Fruit fly (Drosophila melanogaster) whole organism, embryonic: Measurements from ENCODE around the gene Atpalpha.

ENCODE experiments used
- Aef1 ChIP-seq: fragments of 200-800 bp; sonication (Bioruptor generic); IDR thresholded peaks from 3 replicates; pipeline ENCODE4 v1.3.6; 2022; ENCODE audit warnings: missing biosample characterization, missing genetic modification characterization
- Atf6 ChIP-seq: fragments of 200-800 bp; sonication (Bioruptor generic); IDR thresholded peaks from 2 replicates; pipeline ENCODE4 v1.3.6; 2022; ENCODE audit warnings: missing biosample characterization, missing genetic modification characterization
- CG10431 ChIP-seq: fragments of 200-800 bp; sonication (Bioruptor generic); optimal IDR thresholded peaks from 3 replicates; lab custom pipeline; 2018; ENCODE audit warnings: missing biosample characterization, mild to moderate bottlenecking, missing genetic modification characterization
- CG12236 ChIP-seq: fragments of 200-800 bp; sonication (Bioruptor generic); optimal IDR thresholded peaks from 2 replicates; lab custom pipeline; 2016; ENCODE audit warnings: missing biosample characterization, missing genetic modification characterization
- CG15514 ChIP-seq: fragments of 200-800 bp; sonication (Bioruptor generic); optimal IDR thresholded peaks from 3 replicates; lab custom pipeline; 2017; ENCODE audit warnings: missing biosample characterization, missing genetic modification characterization, mild to moderate bottlenecking, moderate library complexity, missing genetic modification reagents
- CG1602 ChIP-seq: fragments of 200-800 bp; sonication (Bioruptor generic); optimal IDR thresholded peaks from 3 replicates; lab custom pipeline; 2016; ENCODE audit warnings: missing biosample characterization, missing genetic modification characterization
- CG16815 ChIP-seq: fragments of 200-800 bp; sonication (Bioruptor generic); optimal IDR thresholded peaks from 3 replicates; lab custom pipeline; 2017; ENCODE audit warnings: missing biosample characterization, mild to moderate bottlenecking, missing genetic modification characterization
- CG17186 ChIP-seq: fragments of 200-800 bp; sonication (Bioruptor generic); optimal IDR thresholded peaks from 3 replicates; lab custom pipeline; 2017; ENCODE audit warnings: missing biosample characterization, missing genetic modification reagents, missing genetic modification characterization
- CG17912 ChIP-seq: fragments of 200-800 bp; sonication (Bioruptor generic); optimal IDR thresholded peaks from 2 replicates; lab custom pipeline; 2018; ENCODE audit warnings: missing biosample characterization, mild to moderate bottlenecking, missing genetic modification characterization
- CG18764 ChIP-seq: fragments of 200-800 bp; sonication (Bioruptor generic); optimal IDR thresholded peaks from 3 replicates; lab custom pipeline; 2016; ENCODE audit warnings: missing biosample characterization, missing genetic modification characterization
- CG2129 ChIP-seq: fragments of 200-800 bp; sonication (Bioruptor generic); IDR thresholded peaks from 2 replicates; pipeline ENCODE4 v1.3.6; 2022; ENCODE audit warnings: missing biosample characterization, missing genetic modification characterization; ENCODE audit not compliant: partially characterized antibody
- CG2875 ChIP-seq: fragments of 200-800 bp; sonication (Bioruptor generic); optimal IDR thresholded peaks from 2 replicates; lab custom pipeline; 2017; ENCODE audit warnings: missing biosample characterization, mild to moderate bottlenecking, missing genetic modification characterization, missing genetic modification reagents
- CG32532 ChIP-seq: fragments of 200-800 bp; sonication (Bioruptor generic); IDR thresholded peaks from 2 replicates; pipeline ENCODE4 v1.3.6; 2022; ENCODE audit warnings: missing biosample characterization, missing genetic modification characterization
- CG3995 ChIP-seq: fragments of 200-800 bp; sonication (Bioruptor generic); optimal IDR thresholded peaks from 3 replicates; lab custom pipeline; 2016; ENCODE audit warnings: missing biosample characterization, missing genetic modification characterization
- CG4404 ChIP-seq: fragments of 200-800 bp; sonication (Bioruptor generic); IDR thresholded peaks from 2 replicates; pipeline ENCODE4 v1.3.6; 2022; ENCODE audit warnings: missing biosample characterization, missing genetic modification characterization
- CG4707 ChIP-seq: fragments of 200-800 bp; sonication (Bioruptor generic); optimal IDR thresholded peaks from 2 replicates; lab custom pipeline; 2018; ENCODE audit warnings: missing biosample characterization, mild to moderate bottlenecking, missing genetic modification characterization, moderate library complexity
- CG4730 ChIP-seq: fragments of 200-800 bp; sonication (Bioruptor generic); IDR thresholded peaks from 2 replicates; pipeline ENCODE4 v1.3.6; 2022; ENCODE audit warnings: missing biosample characterization, missing genetic modification characterization
- CG6854 ChIP-seq: fragments of 200-800 bp; sonication (Bioruptor generic); optimal IDR thresholded peaks from 3 replicates; lab custom pipeline; 2017; ENCODE audit warnings: missing biosample characterization, mild to moderate bottlenecking, missing genetic modification characterization
- CG7271 ChIP-seq: fragments of 200-800 bp; sonication (Bioruptor generic); optimal IDR thresholded peaks from 2 replicates; lab custom pipeline; 2018; ENCODE audit warnings: missing biosample characterization, mild to moderate bottlenecking, missing genetic modification characterization, moderate library complexity
- CG8388 ChIP-seq: fragments of 200-800 bp; sonication (Bioruptor generic); optimal IDR thresholded peaks from 2 replicates; lab custom pipeline; 2019; ENCODE audit warnings: missing biosample characterization, mild to moderate bottlenecking, missing genetic modification characterization, moderate library complexity
- CG8924 ChIP-seq: fragments of 200-800 bp; optimal IDR thresholded peaks from 3 replicates; lab custom pipeline; 2019; ENCODE audit warnings: missing biosample characterization, mild to moderate bottlenecking, missing genetic modification characterization, moderate library complexity
- CG9797 ChIP-seq: fragments of 200-800 bp; sonication (Bioruptor generic); optimal IDR thresholded peaks from 3 replicates; lab custom pipeline; 2018; ENCODE audit warnings: missing biosample characterization, mild to moderate bottlenecking, missing genetic modification characterization
- CHES-1-like ChIP-seq: fragments of 200-800 bp; sonication (Bioruptor generic); optimal IDR thresholded peaks from 2 replicates; lab custom pipeline; 2016; ENCODE audit warnings: missing biosample characterization, missing genetic modification characterization
- D19B ChIP-seq: fragments of 200-800 bp; sonication (Bioruptor generic); optimal IDR thresholded peaks from 2 replicates; lab custom pipeline; 2017; ENCODE audit warnings: missing biosample characterization, mild to moderate bottlenecking, missing genetic modification characterization
- Elba2 ChIP-seq: fragments of 200-800 bp; sonication (Bioruptor generic); optimal IDR thresholded peaks from 3 replicates; lab custom pipeline; 2016; ENCODE audit warnings: missing biosample characterization, missing genetic modification characterization
- Ets65A ChIP-seq: fragments of 200-800 bp; sonication (Bioruptor generic); peaks from one replicate; lab custom pipeline; 2016; ENCODE audit warnings: missing biosample characterization, missing genetic modification characterization
- HLH3B ChIP-seq: fragments of 200-800 bp; sonication (Bioruptor generic); IDR thresholded peaks from 2 replicates; pipeline ENCODE4 v1.3.6; 2022; ENCODE audit warnings: missing biosample characterization, missing genetic modification characterization
- Med ChIP-seq: fragments of 200-800 bp; sonication (Bioruptor generic); peaks from one replicate; lab custom pipeline; 2016; ENCODE audit warnings: missing biosample characterization, missing genetic modification characterization, mild to moderate bottlenecking, inconsistent platforms, moderate library complexity
- Myb ChIP-seq: fragments of 200-800 bp; sonication (Bioruptor generic); optimal IDR thresholded peaks from 2 replicates; lab custom pipeline; 2016; ENCODE audit warnings: missing biosample characterization, missing genetic modification characterization
- Nf-YC ChIP-seq: fragments of 200-800 bp; optimal IDR thresholded peaks from 3 replicates; lab custom pipeline; 2019; ENCODE audit warnings: missing biosample characterization, mild to moderate bottlenecking, missing genetic modification characterization, moderate library complexity
- Ptx1 ChIP-seq: fragments of 200-800 bp; sonication (Bioruptor generic); IDR thresholded peaks from 2 replicates; pipeline ENCODE4 v1.3.6; 2022; ENCODE audit warnings: missing biosample characterization, missing genetic modification characterization
- Rfx ChIP-seq: fragments of 200-800 bp; sonication (Bioruptor generic); IDR thresholded peaks from 2 replicates; pipeline ENCODE4 v1.3.6; 2022; ENCODE audit warnings: missing biosample characterization, missing genetic modification characterization
- ara ChIP-seq: fragments of 200-800 bp; sonication (Bioruptor generic); IDR thresholded peaks from 2 replicates; pipeline ENCODE4 v1.3.6; 2022; ENCODE audit warnings: missing biosample characterization, missing genetic modification characterization
- bowl ChIP-seq: fragments of 200-800 bp; sonication (Bioruptor generic); IDR thresholded peaks from 2 replicates; pipeline ENCODE4 v1.3.6; 2022; ENCODE audit warnings: missing biosample characterization, missing genetic modification characterization
- br ChIP-seq: fragments of >200 bp; optimal IDR thresholded peaks from 2 replicates; lab custom pipeline; 2017
- cg ChIP-seq: fragments of 200-800 bp; sonication (Bioruptor generic); optimal IDR thresholded peaks from 3 replicates; lab custom pipeline; 2019; ENCODE audit warnings: missing biosample characterization, mild to moderate bottlenecking, missing genetic modification characterization, moderate library complexity
- ci ChIP-seq: fragments of 200-800 bp; sonication (Bioruptor generic); IDR thresholded peaks from 3 replicates; pipeline ENCODE4 v1.3.6; 2022; ENCODE audit warnings: missing biosample characterization, missing genetic modification characterization
- danr ChIP-seq: fragments of 200-800 bp; sonication (Bioruptor generic); IDR thresholded peaks from 2 replicates; pipeline ENCODE4 v1.3.6; 2022; ENCODE audit warnings: missing biosample characterization, missing genetic modification characterization
- dysf ChIP-seq: fragments of 200-800 bp; sonication (Bioruptor generic); IDR thresholded peaks from 3 replicates; pipeline ENCODE4 v1.3.6; 2022; ENCODE audit warnings: missing biosample characterization, missing genetic modification characterization
- ems ChIP-seq: fragments of 200-800 bp; sonication (Bioruptor generic); optimal IDR thresholded peaks from 3 replicates; lab custom pipeline; 2016; ENCODE audit warnings: missing biosample characterization, missing genetic modification characterization
- ftz-f1 ChIP-seq: fragments of 200-800 bp; sonication (Bioruptor generic); optimal IDR thresholded peaks from 2 replicates; lab custom pipeline; 2016; ENCODE audit warnings: missing biosample characterization, missing genetic modification characterization
- gce ChIP-seq: fragments of 200-800 bp; sonication (Bioruptor generic); IDR thresholded peaks from 3 replicates; pipeline ENCODE4 v1.3.6; 2022; ENCODE audit warnings: missing biosample characterization, missing genetic modification characterization
- grau ChIP-seq: fragments of 200-800 bp; optimal IDR thresholded peaks from 3 replicates; lab custom pipeline; 2019; ENCODE audit warnings: missing biosample characterization, mild to moderate bottlenecking, missing genetic modification characterization, moderate library complexity
- kni ChIP-seq: fragments of 200-800 bp; sonication (Bioruptor generic); optimal IDR thresholded peaks from 3 replicates; lab custom pipeline; 2017; ENCODE audit warnings: mild to moderate bottlenecking, missing biosample characterization, missing genetic modification reagents, missing genetic modification characterization
- nerfin-2 ChIP-seq: fragments of 200-800 bp; sonication (Bioruptor generic); IDR thresholded peaks from 2 replicates; pipeline ENCODE4 v1.3.6; 2022; ENCODE audit warnings: missing biosample characterization, missing genetic modification characterization; ENCODE audit not compliant: partially characterized antibody
- sug ChIP-seq: fragments of 200-800 bp; optimal IDR thresholded peaks from 2 replicates; lab custom pipeline; 2019; ENCODE audit warnings: missing biosample characterization, mild to moderate bottlenecking, missing genetic modification characterization, moderate library complexity
- toy ChIP-seq: fragments of 200-800 bp; sonication (Bioruptor generic); IDR thresholded peaks from 2 replicates; pipeline ENCODE4 v1.3.6; 2022; ENCODE audit warnings: missing biosample characterization, missing genetic modification characterization
- vfl ChIP-seq: fragments of 200-800 bp; sonication (Bioruptor generic); optimal IDR thresholded peaks from 2 replicates; lab custom pipeline; 2016; ENCODE audit warnings: missing biosample characterization, missing genetic modification characterization
- wor ChIP-seq: fragments of 200-800 bp; sonication (Bioruptor generic); IDR thresholded peaks from 2 replicates; pipeline ENCODE4 v1.3.6; 2022; ENCODE audit warnings: missing biosample characterization, missing genetic modification characterization

Gene Atpalpha

dm6 chr3R:20956875-20957874, 8.7 kb downstream of the Atpalpha start (continued):
- TF ChIP-seq grau (tag; lab: Kevin White, UChicago) (peak; percentile 90), Ets65A (GFP tag; lab: Kevin White, UChicago) (peak; percentile 96), CG12236 (GFP tag; lab: Kevin White, UChicago) (peak; percentile 39), danr (GFP tag; lab: Robert Waterston, UW) (no peak), CG8924 (tag; lab: Kevin White, UChicago) (peak; percentile 94), CG2875 (GFP tag; lab: Kevin White, UChicago) (peak; percentile 79), wor (GFP tag; lab: Robert Waterston, UW) (peak; percentile 50; the same call in 1 of the 2 replicates), Atf6 (peak; percentile 66; the same call in 1 of the 2 replicates), dysf (GFP tag; lab: Robert Waterston, UW) (peak; percentile 78), CG2129 (GFP tag; lab: Robert Waterston, UW) (no peak), CG15514 (GFP tag; lab: Kevin White, UChicago) (peak; percentile 58), CG32532 (GFP tag; lab: Robert Waterston, UW) (peak; percentile 59), CG17912 (GFP tag; lab: Kevin White, UChicago) (no peak), CHES-1-like (GFP tag; lab: Kevin White, UChicago) (peak; percentile 63), CG1602 (GFP tag; lab: Kevin White, UChicago) (peak; percentile 76), Rfx (GFP tag; lab: Robert Waterston, UW) (peak; percentile 68), cg (GFP tag; lab: Kevin White, UChicago) (no peak), CG17186 (GFP tag; lab: Kevin White, UChicago) (peak; percentile 26), sug (tag; lab: Kevin White, UChicago) (peak; percentile 87), ara (GFP tag; lab: Robert Waterston, UW) (peak; percentile 63), nerfin-2 (GFP tag; lab: Robert Waterston, UW) (no peak), CG9797 (no peak), Ptx1 (GFP tag; lab: Robert Waterston, UW) (peak; percentile 69; the same call in 1 of the 2 replicates), Elba2 (GFP tag; lab: Kevin White, UChicago) (no peak), CG4730 (peak; percentile 27; the same call in 1 of the 2 replicates), CG8388 (peak; percentile 81), Nf-YC (tag; lab: Kevin White, UChicago) (peak; percentile 85), CG6854 (GFP tag; lab: Kevin White, UChicago) (peak; percentile 89), bowl (GFP tag; lab: Robert Waterston, UW) (no peak), CG10431 (GFP tag; lab: Kevin White, UChicago) (peak; percentile 69), Myb (GFP tag; lab: Kevin White, UChicago) (peak; percentile 61), D19B (GFP tag; lab: Kevin White, UChicago) (peak; percentile 85), kni (peak; percentile 37), Aef1 (GFP tag; lab: Robert Waterston, UW) (peak; percentile 59; the same call in 1 of the 3 replicates), vfl (peak; percentile 74), CG4404 (no peak), toy (GFP tag; lab: Robert Waterston, UW) (no peak), gce (GFP tag; lab: Robert Waterston, UW) (no peak), CG7271 (tag; lab: Kevin White, UChicago) (peak; percentile 25), br (lab: Kevin White, UChicago) (no peak), CG16815 (GFP tag; lab: Kevin White, UChicago) (peak; percentile 78), Med (GFP tag; lab: Kevin White, UChicago) (peak; percentile 92), ems (GFP tag; lab: Kevin White, UChicago) (peak; percentile 75), HLH3B (GFP tag; lab: Robert Waterston, UW) (peak; percentile 33; the same call in 1 of the 2 replicates), CG18764 (GFP tag; lab: Kevin White, UChicago) (peak; percentile 82), ci (peak; percentile 48; the same call in 1 of the 3 replicates), CG4707 (GFP tag; lab: Kevin White, UChicago) (no peak), CG3995 (peak; percentile 73), ftz-f1 (peak; percentile 42)
